Worm (Caenorhabditis elegans) whole organism, mixed stage, embryonic: ENCODE results near the gene clec-144.

Experiments used
- M03D4.4 ChIP-seq: sonication (generic microtip); optimal IDR thresholded peaks from 2 replicates; lab custom pipeline; 2017; ENCODE audit warnings: mild to moderate bottlenecking, missing genetic modification characterization, missing compliant biosample characterization
- ceh-39 ChIP-seq: fragments of 150-350 bp; optimal IDR thresholded peaks from 2 replicates; lab custom pipeline; 2014; ENCODE audit warnings: missing biosample characterization, missing genetic modification characterization
- ceh-83 ChIP-seq: fragments of 200-800 bp; sonication (Bioruptor generic); optimal IDR thresholded peaks from 2 replicates; lab custom pipeline; 2018; ENCODE audit warnings: mild to moderate bottlenecking, missing genetic modification characterization, missing compliant biosample characterization
- elt-1 ChIP-seq: sonication (generic microtip); optimal IDR thresholded peaks from 2 replicates; lab custom pipeline; 2017; ENCODE audit warnings: missing genetic modification characterization, mild to moderate bottlenecking, missing compliant biosample characterization, antibody characterized with exemption, moderate library complexity, borderline replicate concordance; ENCODE audit not compliant: insufficient read depth
- flh-1 ChIP-seq: fragments of 200-800 bp; sonication (Bioruptor generic); optimal IDR thresholded peaks from 2 replicates; lab custom pipeline; 2018; ENCODE audit warnings: mild to moderate bottlenecking, missing genetic modification characterization, moderate library complexity, missing compliant biosample characterization
- ham-2 ChIP-seq: fragments of 200-800 bp; sonication (Bioruptor generic); optimal IDR thresholded peaks from 2 replicates; lab custom pipeline; 2018; ENCODE audit warnings: mild to moderate bottlenecking, missing genetic modification characterization, missing compliant biosample characterization
- hlh-1 ChIP-seq: fragments of 150-350 bp; optimal IDR thresholded peaks from 2 replicates; lab custom pipeline; 2014; ENCODE audit warnings: missing biosample characterization, missing genetic modification reagents, missing genetic modification characterization
- lin-32 ChIP-seq: fragments of 200-800 bp; sonication (Bioruptor generic); optimal IDR thresholded peaks from 2 replicates; lab custom pipeline; 2018; ENCODE audit warnings: mild to moderate bottlenecking, missing genetic modification characterization, missing compliant biosample characterization
- lsy-2 ChIP-seq: fragments of 150-350 bp; optimal IDR thresholded peaks from 2 replicates; lab custom pipeline; 2014; ENCODE audit warnings: missing biosample characterization, missing genetic modification characterization
- mls-2 ChIP-seq: sonication (generic microtip); optimal IDR thresholded peaks from 2 replicates; lab custom pipeline; 2016; ENCODE audit warnings: mild to moderate bottlenecking, missing genetic modification characterization, moderate library complexity, missing compliant biosample characterization
- nhr-12 ChIP-seq: fragments of 150-350 bp; optimal IDR thresholded peaks from 2 replicates; lab custom pipeline; 2014; ENCODE audit warnings: missing biosample characterization, missing genetic modification characterization
- nhr-2 ChIP-seq: fragments of 150-350 bp; optimal IDR thresholded peaks from 2 replicates; lab custom pipeline; 2014; ENCODE audit warnings: missing biosample characterization, missing genetic modification characterization
- nhr-237 ChIP-seq: fragments of 150-350 bp; optimal IDR thresholded peaks from 2 replicates; lab custom pipeline; 2014; ENCODE audit warnings: missing biosample characterization, missing genetic modification characterization
- nhr-28 ChIP-seq: fragments of 150-350 bp; optimal IDR thresholded peaks from 2 replicates; lab custom pipeline; 2014; ENCODE audit warnings: missing biosample characterization, missing genetic modification characterization
- pha-4 ChIP-seq: fragments of 150-350 bp; optimal IDR thresholded peaks from 2 replicates; lab custom pipeline; 2018; ENCODE audit warnings: missing biosample characterization, missing genetic modification reagents, missing genetic modification characterization
- snpc-4 ChIP-seq: fragments of 150-350 bp; optimal IDR thresholded peaks from 2 replicates; lab custom pipeline; 2014; ENCODE audit warnings: missing biosample characterization, missing genetic modification characterization
- sptf-1 ChIP-seq: sonication (generic microtip); optimal IDR thresholded peaks from 2 replicates; lab custom pipeline; 2017; ENCODE audit warnings: mild to moderate bottlenecking, missing genetic modification characterization, moderate library complexity, missing compliant biosample characterization
- unc-120 ChIP-seq: sonication (generic microtip); optimal IDR thresholded peaks from 2 replicates; lab custom pipeline; 2017; ENCODE audit warnings: missing genetic modification characterization, missing compliant biosample characterization; ENCODE audit not compliant: poor library complexity, severe bottlenecking
- zip-8 ChIP-seq: fragments of 150-350 bp; optimal IDR thresholded peaks from 2 replicates; lab custom pipeline; 2014; ENCODE audit warnings: missing biosample characterization, missing genetic modification characterization

The clec-144 gene

ce11 chrII:11790458-11790857 lies 41.9 kb downstream of the clec-144 start, which contains the start of gene F43G6.4:
Gene F43G6.4, plus strand, starts transcription at chrII:11790758.
- TF ChIP-seq zip-8 (tag; lab: Kevin White, UChicago) = no peak
- no peak for TF ChIP-seq snpc-4 (tag; lab: Kevin White, UChicago)
- no peak for TF ChIP-seq nhr-237 (tag; lab: Kevin White, UChicago)
- TF ChIP-seq nhr-28 (tag; lab: Kevin White, UChicago) = no peak
- TF ChIP-seq nhr-12 (tag; lab: Kevin White, UChicago) = no peak
- TF ChIP-seq hlh-1 (tag; lab: Kevin White, UChicago) = no peak
- no peak for TF ChIP-seq ham-2
- TF ChIP-seq sptf-1 (tag; lab: Kevin White, UChicago) = no peak
- TF ChIP-seq unc-120 = no peak
- no peak for TF ChIP-seq nhr-2 (tag; lab: Kevin White, UChicago)
- TF ChIP-seq mls-2 (tag; lab: Kevin White, UChicago) = no peak
- TF ChIP-seq flh-1 = no peak

DNA sequence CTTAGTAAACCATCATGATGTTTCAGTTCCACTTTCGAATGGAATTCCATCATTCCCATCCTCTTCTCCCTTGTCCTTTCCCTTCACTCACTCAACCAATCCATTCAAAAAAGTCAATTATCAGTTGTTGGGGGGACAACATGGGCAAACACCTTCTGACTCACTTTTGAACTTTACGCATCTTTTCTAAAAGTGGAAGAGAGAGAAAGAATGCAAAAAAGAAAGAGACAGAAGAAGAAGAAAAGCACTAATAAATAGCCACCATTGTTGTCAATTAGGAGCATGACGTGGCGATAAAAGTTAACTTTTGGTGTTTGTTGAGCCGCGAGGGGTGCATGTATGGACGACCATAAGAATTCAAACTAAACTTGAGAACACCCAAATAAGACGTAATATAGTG lies 44.4 kb downstream of the clec-144 start:
- TF ChIP-seq pha-4 (tag; lab: Kevin White, UChicago) (no peak), M03D4.4 (tag; lab: Kevin White, UChicago) (no peak), elt-1 (tag; lab: Kevin White, UChicago) (no peak), mls-2 (tag; lab: Kevin White, UChicago) (no peak), lin-32 (GFP tag; lab: Kevin White, UChicago) (no peak), ceh-39 (tag; lab: Kevin White, UChicago) (no peak), ceh-83 (GFP tag; lab: Kevin White, UChicago) (no peak)

ce11 chrII:11782493-11782892 lies 49.9 kb downstream of the clec-144 start, which contains the start of gene F43G6.16:
Gene F43G6.16, minus strand, starts transcription at chrII:11782633.
- TF ChIP-seq ceh-39 (tag; lab: Kevin White, UChicago) (no peak), lsy-2 (peak; percentile 86)
